Worm (Caenorhabditis elegans) whole organism, midembryonic: ENCODE measurements around the gene Y46G5A.7.

Experiments used
- T22C8.4 ChIP-seq: fragments of 200-800 bp; sonication (Bioruptor generic); IDR thresholded peaks from 2 replicates; pipeline ENCODE4 v1.3.6; 2022; ENCODE audit warnings: missing genetic modification characterization, missing compliant biosample characterization
- cog-1 ChIP-seq: sonication (generic microtip); optimal IDR thresholded peaks from 2 replicates; lab custom pipeline; 2016; ENCODE audit warnings: missing genetic modification characterization, missing compliant biosample characterization
- flt-1 ChIP-seq: fragments of 200-800 bp; sonication (Bioruptor generic); IDR thresholded peaks from 2 replicates; pipeline ENCODE4 v1.3.6; 2022; ENCODE audit warnings: missing genetic modification characterization, missing compliant biosample characterization
- klf-2 ChIP-seq: fragments of 200-800 bp; sonication (Bioruptor generic); conservative IDR thresholded peaks from 2 replicates; pipeline ENCODE4 v1.3.6; 2022; ENCODE audit warnings: missing genetic modification reagents, missing genetic modification characterization, missing compliant biosample characterization
- med-1 ChIP-seq: sonication (generic microtip); optimal IDR thresholded peaks from 2 replicates; lab custom pipeline; 2017; ENCODE audit warnings: missing genetic modification characterization, mild to moderate bottlenecking, missing compliant biosample characterization, antibody characterized with exemption, missing genetic modification reagents; ENCODE audit not compliant: insufficient read depth
- ref-1 ChIP-seq: fragments of 200-800 bp; sonication (Bioruptor generic); conservative IDR thresholded peaks from 2 replicates; pipeline ENCODE4 v1.3.6; 2022; ENCODE audit warnings: missing genetic modification reagents, missing genetic modification characterization, missing compliant biosample characterization
- tab-1 ChIP-seq: fragments of 200-800 bp; sonication (Bioruptor generic); IDR thresholded peaks from 2 replicates; pipeline ENCODE4 v1.3.6; 2022; ENCODE audit warnings: missing genetic modification characterization, missing compliant biosample characterization
- ztf-23 ChIP-seq: fragments of 200-800 bp; sonication (Bioruptor generic); IDR thresholded peaks from 2 replicates; pipeline ENCODE4 v1.3.6; 2022; ENCODE audit warnings: missing genetic modification reagents, missing genetic modification characterization, missing compliant biosample characterization
- ztf-29 ChIP-seq: fragments of 200-800 bp; sonication (Bioruptor generic); IDR thresholded peaks from 2 replicates; pipeline ENCODE4 v1.3.6; 2022; ENCODE audit warnings: missing genetic modification reagents, missing genetic modification characterization, missing compliant biosample characterization

Y46G5A.7 gene

ce11 chrII:12722685-12723287 lies 33.3 kb downstream of the Y46G5A.7 start:
- TF ChIP-seq T22C8.4 (no peak), tab-1 (GFP tag; lab: Robert Waterston, UW) (no peak), flt-1 (GFP tag; lab: Robert Waterston, UW) (no peak), med-1 (GFP tag; lab: Kevin White, UChicago) (no peak), ztf-29 (no peak), ref-1 (GFP tag; lab: Robert Waterston, UW) (no peak), cog-1 (tag; lab: Kevin White, UChicago) (no peak), ztf-23 (no peak), klf-2 (GFP tag; lab: Robert Waterston, UW) (no peak)

ce11 chrII:12722049-12722448 lies 34.1 kb downstream of the Y46G5A.7 start:
- TF ChIP-seq tab-1 (GFP tag; lab: Robert Waterston, UW) (no peak), T22C8.4 (no peak), klf-2 (GFP tag; lab: Robert Waterston, UW) (no peak), flt-1 (GFP tag; lab: Robert Waterston, UW) (no peak), ztf-29 (no peak), ref-1 (GFP tag; lab: Robert Waterston, UW) (no peak), cog-1 (tag; lab: Kevin White, UChicago) (no peak), med-1 (GFP tag; lab: Kevin White, UChicago) (no peak), ztf-23 (no peak)

- TF ChIP-seq ztf-29 (no peak), tab-1 (GFP tag; lab: Robert Waterston, UW) (no peak), med-1 (GFP tag; lab: Kevin White, UChicago) (no peak), ref-1 (GFP tag; lab: Robert Waterston, UW) (no peak), ztf-23 (no peak), T22C8.4 (no peak)
Measured at ce11 chrII:12715757-12716350, 40.3 kb downstream of the Y46G5A.7 start.

- TF ChIP-seq klf-2 (GFP tag; lab: Robert Waterston, UW) (no peak), ztf-29 (no peak), flt-1 (GFP tag; lab: Robert Waterston, UW) (no peak), cog-1 (tag; lab: Kevin White, UChicago) (no peak)
Measured at ce11 chrII:12711490-12711889, 44.6 kb downstream of the Y46G5A.7 start.
